Fruit fly (Drosophila melanogaster) whole organism, embryonic: ENCODE measurements around the gene Pino.

ENCODE experiments used
- CG14441 ChIP-seq: fragments of 200-800 bp; sonication (Bioruptor generic); IDR thresholded peaks from 2 replicates; pipeline ENCODE4 v1.3.6; 2022; ENCODE audit warnings: missing biosample characterization, missing genetic modification characterization
- hbn ChIP-seq: fragments of 200-800 bp; sonication (Bioruptor generic); IDR thresholded peaks from 2 replicates; pipeline ENCODE4 v1.3.6; 2022; ENCODE audit warnings: missing biosample characterization, missing genetic modification characterization; ENCODE audit not compliant: partially characterized antibody

DNA sequence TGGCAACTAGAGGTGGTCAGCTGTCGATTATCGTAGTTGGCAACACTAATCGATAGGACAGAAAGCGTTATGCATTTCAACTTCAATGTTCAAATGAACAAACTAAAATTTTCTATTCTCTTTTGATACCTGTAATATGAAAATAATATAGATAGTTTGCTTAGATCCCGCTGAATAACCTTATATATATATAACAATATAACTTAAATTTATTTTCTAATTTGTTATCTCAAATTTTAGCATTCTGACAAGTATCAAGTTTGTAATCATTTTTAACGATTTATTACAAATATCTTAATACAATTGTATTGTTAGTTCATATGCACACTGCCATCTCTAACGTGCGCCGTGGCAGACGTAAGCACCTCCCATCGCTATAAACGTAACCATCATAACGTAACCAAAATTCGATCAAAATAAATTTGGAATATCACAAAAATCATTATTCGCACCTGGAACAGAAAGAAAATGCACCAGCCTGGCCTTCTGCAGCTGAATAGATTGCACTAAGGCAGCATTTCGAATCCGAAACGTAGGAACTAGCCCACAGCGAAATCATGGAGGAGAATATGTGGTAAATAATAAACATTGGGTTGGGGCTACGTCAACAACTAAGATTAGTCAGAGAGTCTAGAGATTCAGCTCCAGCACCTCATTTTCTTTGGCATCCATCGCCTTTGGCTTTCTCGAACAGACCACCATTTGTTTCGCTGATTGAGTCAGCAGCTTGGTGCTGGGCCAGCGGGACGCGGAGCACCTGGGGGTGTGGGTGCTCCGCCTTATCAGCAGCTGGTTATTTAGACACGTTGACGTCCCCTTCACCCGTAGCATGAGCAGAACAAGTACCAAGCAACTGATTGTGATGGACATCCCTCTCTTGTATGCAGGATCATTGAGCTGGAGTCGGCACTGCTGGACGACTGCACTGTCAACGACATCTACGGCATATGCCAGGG is at the start of gene Pino, which contains the start of gene TBC1D23:
- TF ChIP-seq hbn (peak; percentile 48), CG14441 (GFP tag; lab: Robert Waterston, UW) (peak; percentile 79)
